Worm (Caenorhabditis elegans): ENCODE results near the gene ugt-32.

ugt-32 gene

DNA sequence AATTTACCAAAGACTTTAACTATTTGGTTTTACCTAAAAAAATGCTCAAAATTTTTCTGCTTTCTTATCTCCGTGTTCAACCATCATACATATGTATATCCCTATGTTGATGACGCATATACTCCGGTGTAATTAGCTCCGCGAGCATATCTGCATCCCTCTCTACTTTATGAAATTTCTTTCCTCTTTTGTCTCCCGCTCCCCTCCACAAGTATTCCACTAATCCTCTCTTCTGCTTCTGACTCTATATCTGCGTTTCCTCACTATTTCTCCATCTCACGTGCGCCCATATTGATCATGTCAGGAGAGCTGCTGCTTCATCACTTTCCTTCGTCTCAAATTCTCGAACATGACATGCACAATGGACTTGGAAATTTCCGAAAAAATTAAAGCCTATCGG lies 28.9 kb downstream of the ugt-32 start, which contains the start of gene H10D18.1 (continued):
- TF ChIP-seq nhr-90 (tag; optimal IDR thresholded peaks at IDR 0.05; ENCODE audit: poor library complexity) (no peak), nhr-20 (tag; optimal IDR thresholded peaks at IDR 0.05) (no peak), mep-1 (tag; optimal IDR thresholded peaks at IDR 0.05) (peak; percentile 6)

DNA sequence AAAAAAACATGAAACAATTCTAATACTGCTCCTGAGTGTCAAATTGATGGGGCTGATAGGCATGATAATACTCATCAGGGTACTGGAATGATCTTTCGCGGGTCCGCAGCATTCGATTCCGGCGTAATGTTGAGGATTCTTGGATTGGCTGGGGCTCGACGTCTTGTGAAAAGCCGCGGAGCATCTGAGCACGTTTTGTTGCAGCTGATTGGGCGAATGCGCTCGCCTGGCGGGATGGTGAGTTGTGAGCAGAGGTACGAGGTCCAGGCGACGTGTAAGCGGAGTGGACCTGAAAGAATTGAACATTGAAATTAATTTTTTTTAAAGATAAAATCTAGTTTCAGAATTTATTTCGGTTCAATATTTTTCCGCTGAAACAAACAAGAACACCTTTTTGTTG lies 29.8 kb downstream of the ugt-32 start:
- TF ChIP-seq efl-1 (optimal IDR thresholded peaks at IDR 0.05) (no peak), efl-1 (GFP tag; optimal IDR thresholded peaks at IDR 0.05 in 1 of 2) (peak in 1 of 2 experiments; percentile 37), nhr-84 (tag; optimal IDR thresholded peaks at IDR 0.05) (no peak), pag-3 (tag; optimal IDR thresholded peaks at IDR 0.05; ENCODE audit: borderline replicate concordance, insufficient read depth) (no peak)

DNA sequence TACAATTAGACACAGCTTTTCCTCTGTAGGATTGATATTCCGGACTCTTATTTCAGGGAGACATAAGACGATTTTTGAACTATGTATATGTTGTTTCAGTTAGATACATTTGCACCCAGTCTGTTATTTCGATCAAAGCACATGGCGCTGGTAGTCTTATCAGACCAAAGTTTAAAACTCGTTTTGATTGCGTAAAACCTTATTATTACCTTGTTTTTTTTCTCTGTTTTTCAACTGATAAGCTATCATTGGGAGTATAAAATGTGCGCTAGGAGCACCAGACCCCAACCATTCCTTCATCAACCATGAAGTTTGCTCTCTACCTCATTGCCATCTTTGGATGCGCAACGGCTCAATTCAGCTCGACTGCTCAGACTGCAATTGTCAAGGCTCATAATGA lies 31.5 kb downstream of the ugt-32 start, which contains the start of gene scl-12:
Gene scl-12, plus strand, starts transcription at position 301 of the 400 bp plus-strand sequence.
- no peak for TF ChIP-seq efl-1 (optimal IDR thresholded peaks at IDR 0.05)
- peak in 1 of 2 experiments; percentile 80 for TF ChIP-seq efl-1 (GFP tag; optimal IDR thresholded peaks at IDR 0.05 in 1 of 2)
- no peak for TF ChIP-seq fkh-4 (tag; optimal IDR thresholded peaks at IDR 0.05; ENCODE audit: borderline replicate concordance)

DNA sequence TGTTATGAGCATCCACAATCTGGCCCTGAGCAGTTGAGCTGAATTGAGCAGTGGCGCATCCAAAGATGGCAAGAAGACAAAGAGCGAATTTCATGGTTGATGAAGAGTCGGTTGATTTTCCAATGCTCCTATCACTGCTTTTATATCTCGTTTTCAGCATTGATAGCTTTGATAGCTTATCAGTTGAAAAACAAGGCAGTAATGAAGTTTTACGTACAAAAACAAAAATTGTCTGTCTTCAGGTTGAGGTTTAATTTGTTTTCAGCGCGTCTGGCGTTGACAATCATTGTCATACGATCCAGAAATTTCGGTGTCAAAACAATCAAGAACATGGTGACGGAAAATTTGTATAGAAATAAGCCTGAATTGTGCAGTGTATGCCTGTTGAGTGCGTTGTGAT lies 32.3 kb downstream of the ugt-32 start, which contains the start of gene scl-13:
Gene scl-13, minus strand, starts transcription at position 101 of the 400 bp plus-strand sequence.
- TF ChIP-seq unc-98 (GFP tag; IDR thresholded peaks at IDR 0.05): no peak
- no peak for TF ChIP-seq hlh-4 (tag; optimal IDR thresholded peaks at IDR 0.05)
- no peak for TF ChIP-seq skn-1 (tag; optimal IDR thresholded peaks at IDR 0.05)
- TF ChIP-seq mdl-1 (tag; optimal IDR thresholded peaks at IDR 0.05): no peak
- TF ChIP-seq vab-15 (tag; optimal IDR thresholded peaks at IDR 0.05): no peak
- TF ChIP-seq jun-1 (tag; optimal IDR thresholded peaks at IDR 0.05): no peak
- no peak for TF ChIP-seq sox-4 (tag; optimal IDR thresholded peaks at IDR 0.05)
- TF ChIP-seq lin-14 (GFP tag; optimal IDR thresholded peaks at IDR 0.05): no peak

DNA sequence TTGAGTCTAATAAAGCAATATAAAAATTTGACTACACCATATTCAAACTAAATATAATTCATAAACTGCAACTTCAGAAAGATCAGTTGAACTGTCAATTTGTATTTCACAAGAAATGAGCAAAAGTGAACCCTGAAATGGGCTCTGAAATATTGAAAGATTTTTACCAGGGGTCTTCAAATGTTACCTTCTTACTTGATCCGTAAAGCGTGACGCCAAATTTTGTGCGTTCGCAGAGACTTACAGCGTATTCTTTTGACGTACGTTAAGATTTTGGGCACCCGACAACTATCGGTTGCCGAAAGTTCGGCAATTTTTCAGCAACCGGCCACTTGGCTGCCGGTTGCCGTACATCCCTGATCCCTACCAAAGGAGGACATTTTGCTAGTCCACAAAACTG lies 33.8 kb downstream of the ugt-32 start:
- TF ChIP-seq efl-1 (optimal IDR thresholded peaks at IDR 0.05): no peak
- TF ChIP-seq efl-1 (GFP tag; optimal IDR thresholded peaks at IDR 0.05 in 1 of 2): peak in 1 of 2 experiments; percentile 59
- no peak for TF ChIP-seq ets-5 (GFP tag; IDR thresholded peaks at IDR 0.05)
- peak; percentile 36 for TF ChIP-seq nhr-85 (tag)

DNA sequence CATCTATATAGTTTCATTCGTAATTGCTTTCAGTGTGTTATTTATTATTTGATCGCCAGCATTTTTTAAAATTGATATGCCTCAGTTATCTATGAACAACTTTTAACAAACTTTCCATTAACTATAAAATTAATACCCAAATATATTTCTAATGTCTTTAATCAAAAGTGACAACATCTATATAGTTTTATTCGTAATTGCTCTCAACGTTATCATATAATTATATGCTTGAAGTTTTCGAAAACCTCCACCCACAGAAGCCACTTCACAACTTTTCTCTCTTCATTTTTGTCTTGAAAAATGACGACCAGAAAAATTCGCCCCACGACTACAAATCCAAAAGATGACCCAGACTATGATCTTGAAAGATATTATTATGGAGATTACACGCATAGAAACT lies 35.5 kb downstream of the ugt-32 start, which contains the start of gene srw-6:
Gene srw-6, plus strand, starts transcription at position 301 of the 400 bp plus-strand sequence.
- TF ChIP-seq egl-13 (tag; optimal IDR thresholded peaks at IDR 0.05) (no peak), lir-3 (tag; optimal IDR thresholded peaks at IDR 0.05; ENCODE audit: poor library complexity) (no peak), nhr-76 (tag; optimal IDR thresholded peaks at IDR 0.05) (no peak), nhr-85 (tag) (no peak), fkh-4 (tag; optimal IDR thresholded peaks at IDR 0.05; ENCODE audit: borderline replicate concordance) (no peak)

DNA sequence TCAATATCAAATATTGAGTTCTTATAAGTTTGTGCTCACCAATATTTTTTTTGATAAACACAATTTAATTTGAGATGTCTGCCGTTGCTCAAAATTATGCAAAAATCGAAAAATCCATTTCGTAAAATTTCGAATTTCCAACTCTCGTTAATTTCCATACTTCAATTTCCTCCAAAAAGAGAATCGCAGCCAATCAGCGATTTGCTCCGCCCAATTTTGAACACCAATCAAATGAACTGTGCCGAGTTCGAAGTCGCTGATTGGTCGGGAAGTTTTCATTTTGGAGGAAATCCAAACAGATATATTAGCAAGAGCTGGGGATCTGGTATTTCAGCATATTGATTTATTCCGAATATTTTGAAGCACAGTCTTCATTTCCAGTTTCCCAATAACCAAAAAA lies 36.0 kb downstream of the ugt-32 start:
- no peak for TF ChIP-seq vab-15 (tag; optimal IDR thresholded peaks at IDR 0.05)
- no peak for TF ChIP-seq nhr-28 (tag; optimal IDR thresholded peaks at IDR 0.05)
- no peak for TF ChIP-seq blmp-1 (tag; optimal IDR thresholded peaks at IDR 0.05)
- no peak for TF ChIP-seq pqm-1 (tag; optimal IDR thresholded peaks at IDR 0.05)
- no peak for TF ChIP-seq dsc-1 (tag; optimal IDR thresholded peaks at IDR 0.05)
- TF ChIP-seq nhr-19 (GFP tag; conservative IDR thresholded peaks at IDR 0.05): no peak
- TF ChIP-seq Y116A8C.19 (tag; optimal IDR thresholded peaks at IDR 0.05; ENCODE audit: borderline replicate concordance): no peak
- TF ChIP-seq fkh-4 (tag; optimal IDR thresholded peaks at IDR 0.05; ENCODE audit: borderline replicate concordance): no peak
- no peak for TF ChIP-seq sptf-1 (tag; optimal IDR thresholded peaks at IDR 0.05)
- no peak for TF ChIP-seq lsy-2 (tag; optimal IDR thresholded peaks at IDR 0.05)
- no peak for TF ChIP-seq efl-3 (GFP tag; optimal IDR thresholded peaks at IDR 0.05)
- no peak for TF ChIP-seq lir-3 (tag; optimal IDR thresholded peaks at IDR 0.05; ENCODE audit: poor library complexity)
- TF ChIP-seq ceh-90 (tag; optimal IDR thresholded peaks at IDR 0.05): no peak
- no peak for TF ChIP-seq pax-3 (tag; optimal IDR thresholded peaks at IDR 0.05)
- no peak for TF ChIP-seq alr-1 (tag; optimal IDR thresholded peaks at IDR 0.05; ENCODE audit: borderline replicate concordance)
- TF ChIP-seq ama-1 (optimal IDR thresholded peaks at IDR 0.05): no peak
- TF ChIP-seq lin-15B (tag; optimal IDR thresholded peaks at IDR 0.05): no peak
